Fruit fly (Drosophila melanogaster) whole organism, embryonic: ENCODE data around the gene CG17029.

Experiments used
- B-H1 ChIP-seq: fragments of 200-800 bp; sonication (Bioruptor generic); IDR thresholded peaks from 3 replicates; pipeline ENCODE4 v1.3.6; 2022; ENCODE audit warnings: missing biosample characterization, missing genetic modification characterization
- Bdp1 ChIP-seq: fragments of 200-800 bp; sonication (Bioruptor generic); optimal IDR thresholded peaks from 3 replicates; lab custom pipeline; 2016; ENCODE audit warnings: missing biosample characterization, missing genetic modification characterization
- BtbVII ChIP-seq: fragments of 200-800 bp; sonication (Bioruptor generic); optimal IDR thresholded peaks from 3 replicates; lab custom pipeline; 2017; ENCODE audit warnings: missing biosample characterization, mild to moderate bottlenecking, missing genetic modification characterization
- CG10431 ChIP-seq: fragments of 200-800 bp; sonication (Bioruptor generic); optimal IDR thresholded peaks from 3 replicates; lab custom pipeline; 2018; ENCODE audit warnings: missing biosample characterization, mild to moderate bottlenecking, missing genetic modification characterization
- CG11456 ChIP-seq: fragments of 200-800 bp; sonication (Bioruptor generic); IDR thresholded peaks from 3 replicates; pipeline ENCODE4 v1.3.6; 2022; ENCODE audit warnings: missing biosample characterization, missing genetic modification characterization
- CG12744 ChIP-seq: fragments of 200-800 bp; sonication (Bioruptor generic); optimal IDR thresholded peaks from 2 replicates; lab custom pipeline; 2016; ENCODE audit warnings: missing biosample characterization, missing genetic modification characterization
- CG12769 ChIP-seq: fragments of 200-800 bp; sonication (Bioruptor generic); optimal IDR thresholded peaks from 2 replicates; lab custom pipeline; 2019; ENCODE audit warnings: missing biosample characterization, mild to moderate bottlenecking, missing genetic modification characterization, moderate library complexity
- CG15601 ChIP-seq: fragments of 200-800 bp; sonication (Bioruptor generic); optimal IDR thresholded peaks from 3 replicates; lab custom pipeline; 2019; ENCODE audit warnings: missing biosample characterization, mild to moderate bottlenecking, missing genetic modification characterization, moderate library complexity
- CG1602 ChIP-seq: fragments of 200-800 bp; sonication (Bioruptor generic); optimal IDR thresholded peaks from 3 replicates; lab custom pipeline; 2016; ENCODE audit warnings: missing biosample characterization, missing genetic modification characterization
- CG16863 ChIP-seq: fragments of 200-800 bp; sonication (Bioruptor generic); optimal IDR thresholded peaks from 3 replicates; lab custom pipeline; 2016; ENCODE audit warnings: missing biosample characterization, missing genetic modification characterization
- CG17385 ChIP-seq: fragments of 200-800 bp; sonication (Bioruptor generic); optimal IDR thresholded peaks from 3 replicates; lab custom pipeline; 2018; ENCODE audit warnings: missing biosample characterization, mild to moderate bottlenecking, missing genetic modification characterization
- CG1792 ChIP-seq: fragments of 200-800 bp; sonication (Bioruptor generic); optimal IDR thresholded peaks from 2 replicates; lab custom pipeline; 2016; ENCODE audit warnings: missing biosample characterization, missing genetic modification characterization
- CG2129 ChIP-seq: fragments of 200-800 bp; sonication (Bioruptor generic); IDR thresholded peaks from 2 replicates; pipeline ENCODE4 v1.3.6; 2022; ENCODE audit warnings: missing biosample characterization, missing genetic modification characterization; ENCODE audit not compliant: partially characterized antibody
- CG3281 ChIP-seq: fragments of 200-800 bp; sonication (Bioruptor generic); optimal IDR thresholded peaks from 3 replicates; lab custom pipeline; 2017; ENCODE audit warnings: missing biosample characterization, mild to moderate bottlenecking, missing genetic modification characterization
- CG3995 ChIP-seq: fragments of 200-800 bp; sonication (Bioruptor generic); optimal IDR thresholded peaks from 3 replicates; lab custom pipeline; 2016; ENCODE audit warnings: missing biosample characterization, missing genetic modification characterization
- CG4424 ChIP-seq: fragments of 200-800 bp; sonication (Bioruptor generic); optimal IDR thresholded peaks from 3 replicates; lab custom pipeline; 2016; ENCODE audit warnings: missing biosample characterization, missing genetic modification characterization
- CG6689 ChIP-seq: fragments of 200-800 bp; sonication (Bioruptor generic); IDR thresholded peaks from 2 replicates; pipeline ENCODE4 v1.3.6; 2022; ENCODE audit warnings: missing biosample characterization, missing genetic modification characterization
- CG8290 ChIP-seq, 3 experiments: fragments of 200-800 bp; sonication (Bioruptor generic); optimal IDR thresholded peaks; 2 replicates each; lab custom pipeline; 2016 to 2019; ENCODE audit warnings: missing biosample characterization in 3 of 3, missing genetic modification characterization in 3 of 3, mild to moderate bottlenecking in 2 of 3, moderate library complexity in 1 of 3
- Dek ChIP-seq: fragments of 200-800 bp; sonication (Bioruptor generic); optimal IDR thresholded peaks from 3 replicates; lab custom pipeline; 2019; ENCODE audit warnings: missing biosample characterization, mild to moderate bottlenecking, missing genetic modification characterization, moderate library complexity
- Dfd ChIP-seq, 2 experiments: fragments of >200 bp; optimal IDR thresholded peaks; 2 replicates each; lab custom pipeline; 2017; ENCODE audit warnings: missing biosample characterization in 2 of 2, missing genetic modification characterization in 2 of 2
- GATAe ChIP-seq: fragments of 200-800 bp; sonication (Bioruptor generic); conservative IDR thresholded peaks from 2 replicates; pipeline ENCODE4 v1.3.6; 2022; ENCODE audit warnings: missing biosample characterization, missing genetic modification characterization
- HLHmδ ChIP-seq: fragments of 200-800 bp; sonication (Bioruptor generic); optimal IDR thresholded peaks from 2 replicates; lab custom pipeline; 2018; ENCODE audit warnings: missing biosample characterization, mild to moderate bottlenecking, missing genetic modification characterization, moderate library complexity
- HmgD ChIP-seq: fragments of 200-800 bp; sonication (Bioruptor generic); optimal IDR thresholded peaks from 3 replicates; lab custom pipeline; 2016; ENCODE audit warnings: missing biosample characterization, missing genetic modification characterization
- Hr78 ChIP-seq, 2 experiments: fragments of 200-800 bp in 1 of 2; fragments of >200 bp in 1 of 2; sonication (Bioruptor generic) in 1 of 2; optimal IDR thresholded peaks; 2 replicates each; lab custom pipeline; 2017 to 2019; ENCODE audit warnings: missing biosample characterization in 2 of 2, missing genetic modification characterization in 2 of 2, mild to moderate bottlenecking in 1 of 2, moderate library complexity in 1 of 2
- MESR4 ChIP-seq: fragments of 200-800 bp; sonication (Bioruptor generic); optimal IDR thresholded peaks from 2 replicates; lab custom pipeline; 2018; ENCODE audit warnings: missing biosample characterization, mild to moderate bottlenecking, missing genetic modification characterization, moderate library complexity
- Max ChIP-seq: fragments of 200-800 bp; sonication (Bioruptor generic); optimal IDR thresholded peaks from 2 replicates; lab custom pipeline; 2016; ENCODE audit warnings: missing biosample characterization, mild to moderate bottlenecking, missing genetic modification characterization
- Opbp ChIP-seq: fragments of 200-800 bp; sonication (Bioruptor generic); IDR thresholded peaks from 3 replicates; pipeline ENCODE4 v1.3.6; 2022; ENCODE audit warnings: missing biosample characterization, missing genetic modification characterization; ENCODE audit not compliant: partially characterized antibody
- Pdp1 ChIP-seq, 2 experiments: fragments of 200-800 bp; sonication (Bioruptor generic); optimal IDR thresholded peaks; 3 replicates each; lab custom pipeline; 2016; ENCODE audit warnings: missing biosample characterization in 2 of 2, missing genetic modification characterization in 2 of 2, mild to moderate bottlenecking in 1 of 2, moderate library complexity in 1 of 2
- Six4 ChIP-seq: fragments of 200-800 bp; sonication (Bioruptor generic); optimal IDR thresholded peaks from 2 replicates; lab custom pipeline; 2016; ENCODE audit warnings: missing biosample characterization, missing genetic modification characterization
- Stat92E ChIP-seq, 3 experiments: fragments of >200 bp in 2 of 3; fragments of 200-800 bp in 1 of 3; sonication (Bioruptor generic) in 1 of 3; optimal IDR thresholded peaks; 2 replicates each; lab custom pipeline; 2017 to 2019; ENCODE audit warnings: missing biosample characterization in 3 of 3, missing genetic modification characterization in 3 of 3, mild to moderate bottlenecking in 1 of 3, moderate library complexity in 1 of 3
- amos ChIP-seq: fragments of 200-800 bp; sonication (Bioruptor generic); IDR thresholded peaks from 2 replicates; pipeline ENCODE4 v1.3.6; 2022; ENCODE audit warnings: missing biosample characterization, missing genetic modification characterization; ENCODE audit not compliant: partially characterized antibody
- bcd ChIP-seq: fragments of 200-800 bp; sonication (Bioruptor generic); optimal IDR thresholded peaks from 2 replicates; lab custom pipeline; 2017; ENCODE audit warnings: missing biosample characterization, mild to moderate bottlenecking, missing genetic modification characterization
- cato ChIP-seq: fragments of 200-800 bp; sonication (Bioruptor generic); optimal IDR thresholded peaks from 2 replicates; lab custom pipeline; 2016; ENCODE audit warnings: missing biosample characterization, missing genetic modification characterization, borderline replicate concordance
- crp ChIP-seq, 2 experiments: fragments of 200-800 bp; sonication (Bioruptor generic); optimal IDR thresholded peaks; 2 replicates in 1 of 2; 3 replicates in 1 of 2; lab custom pipeline; 2017; ENCODE audit warnings: missing biosample characterization in 2 of 2, missing genetic modification characterization in 2 of 2, mild to moderate bottlenecking in 1 of 2, moderate library complexity in 1 of 2
- dm ChIP-seq: fragments of 200-800 bp; sonication (Bioruptor generic); optimal IDR thresholded peaks from 3 replicates; lab custom pipeline; 2016; ENCODE audit warnings: missing biosample characterization, missing genetic modification characterization
- dysf ChIP-seq: fragments of 200-800 bp; sonication (Bioruptor generic); IDR thresholded peaks from 3 replicates; pipeline ENCODE4 v1.3.6; 2022; ENCODE audit warnings: missing biosample characterization, missing genetic modification characterization
- grau ChIP-seq: fragments of 200-800 bp; optimal IDR thresholded peaks from 3 replicates; lab custom pipeline; 2019; ENCODE audit warnings: missing biosample characterization, mild to moderate bottlenecking, missing genetic modification characterization, moderate library complexity
- gt ChIP-seq: fragments of 200-800 bp; sonication (Bioruptor generic); IDR thresholded peaks from 2 replicates; pipeline ENCODE4 v1.3.6; 2022; ENCODE audit warnings: missing biosample characterization, missing genetic modification characterization
- hkb ChIP-seq, 2 experiments: fragments of 200-800 bp in 1 of 2; fragments of >200 bp in 1 of 2; sonication (Bioruptor generic) in 1 of 2; IDR thresholded peaks in 1 of 2; optimal IDR thresholded peaks in 1 of 2; 2 replicates each; pipeline versions ENCODE4 v1.3.6 to Lab custom; 2017 to 2022; ENCODE audit warnings: missing biosample characterization in 1 of 2, missing genetic modification characterization in 1 of 2
- pan ChIP-seq, 4 experiments: fragments of >200 bp in 3 of 4; fragments of 200-800 bp in 1 of 4; sonication (Bioruptor generic) in 1 of 4; optimal IDR thresholded peaks in 3 of 4; IDR thresholded peaks in 1 of 4; 2 replicates each; pipeline versions ENCODE4 v1.3.6 to Lab custom; 2017 to 2022; ENCODE audit warnings: missing biosample characterization in 2 of 4, missing genetic modification characterization in 2 of 4, mixed read lengths in 1 of 4
- psq ChIP-seq: fragments of 200-800 bp; sonication (Bioruptor generic); optimal IDR thresholded peaks from 2 replicates; lab custom pipeline; 2017; ENCODE audit warnings: missing biosample characterization, missing genetic modification characterization
- run ChIP-seq: fragments of 200-800 bp; sonication (Bioruptor generic); optimal IDR thresholded peaks from 3 replicates; lab custom pipeline; 2018; ENCODE audit warnings: missing biosample characterization, mild to moderate bottlenecking, missing genetic modification characterization
- sens ChIP-seq: fragments of 200-800 bp; sonication (Bioruptor generic); peaks from one replicate; lab custom pipeline; 2016; ENCODE audit warnings: missing biosample characterization, missing genetic modification characterization
- sob ChIP-seq: fragments of 200-800 bp; sonication (Bioruptor generic); IDR thresholded peaks from 2 replicates; pipeline ENCODE4 v1.3.6; 2022; ENCODE audit warnings: missing biosample characterization, missing genetic modification characterization
- ssp ChIP-seq: fragments of 200-800 bp; sonication (Bioruptor generic); IDR thresholded peaks from 2 replicates; pipeline ENCODE4 v1.3.6; 2022; ENCODE audit warnings: missing biosample characterization, missing genetic modification characterization
- vvl ChIP-seq: fragments of 200-800 bp; sonication (Bioruptor generic); IDR thresholded peaks from 2 replicates; pipeline ENCODE4 v1.3.6; 2022; ENCODE audit warnings: missing biosample characterization, missing genetic modification characterization
- zfh2 ChIP-seq: fragments of 200-800 bp; sonication (Bioruptor generic); optimal IDR thresholded peaks from 2 replicates; lab custom pipeline; 2016; ENCODE audit warnings: missing biosample characterization, missing genetic modification characterization

Gene CG17029

dm6 chr3L:15982783-15983432 is 6.2 kb downstream of the CG17029 start, which contains the start of the genes brm and Arl1 (continued):
- TF ChIP-seq CG6689 (peak; percentile 99), CG4424 (GFP tag; lab: Kevin White, UChicago) (peak; percentile 98), CG10431 (GFP tag; lab: Kevin White, UChicago) (peak; percentile 92), Bdp1 (GFP tag; lab: Kevin White, UChicago) (peak; percentile 83), Stat92E (GFP tag; optimal IDR thresholded peaks at IDR 0.05; lab: Kevin White, UChicago) (peak in 1 of 3 experiments; percentile 89), bcd (GFP tag; lab: Kevin White, UChicago) (peak; percentile 99), vvl (peak; percentile 100), CG15601 (tag; lab: Kevin White, UChicago) (peak; percentile 97), gt (GFP tag; lab: Robert Waterston, UW) (peak; percentile 98), dm (GFP tag; lab: Kevin White, UChicago) (peak; percentile 78), Opbp (GFP tag; lab: Robert Waterston, UW) (peak; percentile 59; the same call in 1 of the 3 replicates), CG1792 (GFP tag; lab: Kevin White, UChicago) (peak; percentile 72), grau (tag; lab: Kevin White, UChicago) (peak; percentile 98), psq (GFP tag; lab: Kevin White, UChicago) (peak; percentile 94), dysf (GFP tag; lab: Robert Waterston, UW) (peak; percentile 100), CG1602 (GFP tag; lab: Kevin White, UChicago) (peak; percentile 98), HmgD (GFP tag; lab: Kevin White, UChicago) (peak; percentile 31), Dfd (GFP tag; optimal IDR thresholded peaks at IDR 0.05; lab: Kevin White, UChicago) (peak in 1 of 2 experiments; percentile 8), hkb (optimal IDR thresholded peaks at IDR 0.05; lab: Kevin White, UChicago) (no peak), hkb (GFP tag; IDR thresholded peaks at IDR 0.05; lab: Robert Waterston, UW) (peak; percentile 99), CG3995 (peak; percentile 99), CG17385 (GFP tag; lab: Kevin White, UChicago) (peak; percentile 94), MESR4 (GFP tag; lab: Kevin White, UChicago) (peak; percentile 84), pan (optimal IDR thresholded peaks at IDR 0.05; lab: Kevin White, UChicago) (no peak), pan (GFP tag; optimal IDR thresholded peaks at IDR 0.05 in 1 of 2, IDR thresholded peaks at IDR 0.05 in 1 of 2) (peak in 1 of 2 experiments; percentile 99), Hr78 (GFP tag; optimal IDR thresholded peaks at IDR 0.05; lab: Kevin White, UChicago) (no peak), Dek (peak; percentile 97), CG8290 (GFP tag; optimal IDR thresholded peaks at IDR 0.05; lab: Kevin White, UChicago) (peak; percentile 96), CG8290 (tag; optimal IDR thresholded peaks at IDR 0.05; lab: Kevin White, UChicago) (peak; percentile 79 to 91), cato (peak; percentile 96), crp (GFP tag; optimal IDR thresholded peaks at IDR 0.05; lab: Kevin White, UChicago) (peak in 1 of 2 experiments; percentile 76), CG11456 (GFP tag; lab: Robert Waterston, UW) (peak; percentile 99), CG12744 (GFP tag; lab: Kevin White, UChicago) (peak; percentile 57), sens (GFP tag; lab: Kevin White, UChicago) (peak; percentile 98), Max (GFP tag; lab: Kevin White, UChicago) (peak; percentile 98), CG12769 (tag; lab: Kevin White, UChicago) (peak; percentile 95), amos (GFP tag; lab: Robert Waterston, UW) (peak; percentile 40; the same call in 1 of the 2 replicates), run (tag; lab: Kevin White, UChicago) (peak; percentile 80), CG3281 (peak; percentile 99), B-H1 (GFP tag; lab: Robert Waterston, UW) (peak; percentile 99), GATAe (GFP tag; lab: Robert Waterston, UW) (peak; percentile 99), BtbVII (GFP tag; lab: Kevin White, UChicago) (peak; percentile 95), zfh2 (GFP tag; lab: Kevin White, UChicago) (peak; percentile 93), Six4 (GFP tag; lab: Kevin White, UChicago) (peak; percentile 95), CG2129 (no peak), sob (GFP tag; lab: Robert Waterston, UW) (peak; percentile 100), ssp (GFP tag; lab: Robert Waterston, UW) (peak; percentile 96), Pdp1 (GFP tag; optimal IDR thresholded peaks at IDR 0.05; lab: Kevin White, UChicago) (peak; percentile 92 to 93), CG16863 (GFP tag; lab: Kevin White, UChicago) (peak; percentile 67), HLHmδ (GFP tag; lab: Kevin White, UChicago) (no peak)
